Worm (Caenorhabditis elegans): ENCODE measurements around the gene F16B4.5.

The F16B4.5 gene

ce11 chrV:1574599-1574998 is 13.6 kb upstream of the F16B4.5 start:
- TF ChIP-seq tbx-7 (tag; optimal IDR thresholded peaks at IDR 0.05) (no peak), rnt-1 (tag; optimal IDR thresholded peaks at IDR 0.05) (no peak), F13H6.1 (tag; optimal IDR thresholded peaks at IDR 0.05) (no peak), ref-2 (tag; optimal IDR thresholded peaks at IDR 0.05) (no peak), ceh-34 (tag; optimal IDR thresholded peaks at IDR 0.05) (no peak), nhr-11 (tag; optimal IDR thresholded peaks at IDR 0.05) (no peak), ama-1 (optimal IDR thresholded peaks at IDR 0.05) (no peak), syd-9 (tag; optimal IDR thresholded peaks at IDR 0.05) (no peak), unc-86 (tag; optimal IDR thresholded peaks at IDR 0.05) (no peak), ceh-48 (tag; optimal IDR thresholded peaks at IDR 0.05) (no peak), pag-3 (tag; optimal IDR thresholded peaks at IDR 0.05; ENCODE audit: borderline replicate concordance) (no peak), ahr-1 (tag; optimal IDR thresholded peaks at IDR 0.05) (no peak), hlh-6 (tag; optimal IDR thresholded peaks at IDR 0.05) (no peak)

ce11 chrV:1575493-1576084 is 12.6 kb upstream of the F16B4.5 start:
- TF ChIP-seq C08G9.2 (tag; optimal IDR thresholded peaks at IDR 0.05) (no peak), ceh-14 (tag; optimal IDR thresholded peaks at IDR 0.05) (no peak), madf-2 (tag; optimal IDR thresholded peaks at IDR 0.05) (no peak), hlh-15 (tag; optimal IDR thresholded peaks at IDR 0.05) (no peak), pqm-1 (tag; optimal IDR thresholded peaks at IDR 0.05) (no peak), ztf-16 (tag; optimal IDR thresholded peaks at IDR 0.05) (no peak), sox-4 (tag; optimal IDR thresholded peaks at IDR 0.05) (no peak), ceh-24 (tag; optimal IDR thresholded peaks at IDR 0.05) (no peak), eyg-1 (tag; optimal IDR thresholded peaks at IDR 0.05) (no peak), ceh-30 (tag; optimal IDR thresholded peaks at IDR 0.05) (no peak), pag-3 (tag; optimal IDR thresholded peaks at IDR 0.05; ENCODE audit: borderline replicate concordance) (no peak), rnt-1 (tag; optimal IDR thresholded peaks at IDR 0.05) (peak; percentile 16), ceh-31 (tag; optimal IDR thresholded peaks at IDR 0.05) (peak; percentile 6), unc-42 (tag; optimal IDR thresholded peaks at IDR 0.05) (no peak), mec-3 (tag; optimal IDR thresholded peaks at IDR 0.05; ENCODE audit: borderline replicate concordance) (no peak), ttx-3 (tag; optimal IDR thresholded peaks at IDR 0.05) (no peak), npax-4 (tag; optimal IDR thresholded peaks at IDR 0.05) (no peak), unc-3 (GFP tag; conservative IDR thresholded peaks at IDR 0.05) (no peak), unc-3 (tag; optimal IDR thresholded peaks at IDR 0.05) (no peak), F13H6.1 (tag; optimal IDR thresholded peaks at IDR 0.05) (no peak), ceh-6 (GFP tag; optimal IDR thresholded peaks at IDR 0.05) (no peak), dve-1 (tag; optimal IDR thresholded peaks at IDR 0.05) (no peak), ref-2 (tag; optimal IDR thresholded peaks at IDR 0.05) (peak; percentile 21), pat-9 (tag; optimal IDR thresholded peaks at IDR 0.05) (no peak), syd-9 (tag; optimal IDR thresholded peaks at IDR 0.05) (no peak), hlh-30 (tag; optimal IDR thresholded peaks at IDR 0.05; ENCODE audit: insufficient read depth) (peak; percentile 14), ceh-45 (GFP tag; IDR thresholded peaks at IDR 0.05) (no peak), tbx-2 (tag; optimal IDR thresholded peaks at IDR 0.05) (no peak), hlh-8 (tag; optimal IDR thresholded peaks at IDR 0.05) (no peak), ceh-19 (GFP tag; optimal IDR thresholded peaks at IDR 0.05) (no peak), pax-1 (tag; optimal IDR thresholded peaks at IDR 0.05) (no peak), ceh-18 (tag; optimal IDR thresholded peaks at IDR 0.05) (no peak), ceh-22 (tag; optimal IDR thresholded peaks at IDR 0.05) (no peak), fax-1 (tag; optimal IDR thresholded peaks at IDR 0.05) (no peak), Y22D7AL.16 (tag; optimal IDR thresholded peaks at IDR 0.05) (no peak), ceh-34 (tag; optimal IDR thresholded peaks at IDR 0.05) (no peak), K09A11.1 (tag; optimal IDR thresholded peaks at IDR 0.05; ENCODE audit: insufficient read depth) (no peak), zip-5 (tag; optimal IDR thresholded peaks at IDR 0.05) (no peak), unc-55 (GFP tag; optimal IDR thresholded peaks at IDR 0.05) (peak; percentile 92), ceh-48 (tag; optimal IDR thresholded peaks at IDR 0.05) (no peak), sox-2 (GFP tag; IDR thresholded peaks at IDR 0.05) (no peak), lin-11 (tag; optimal IDR thresholded peaks at IDR 0.05) (no peak), hlh-13 (GFP tag; optimal IDR thresholded peaks at IDR 0.05) (no peak), hlh-6 (tag; optimal IDR thresholded peaks at IDR 0.05) (no peak), nhr-11 (tag; optimal IDR thresholded peaks at IDR 0.05) (no peak), unc-86 (tag; optimal IDR thresholded peaks at IDR 0.05) (no peak), fkh-10 (GFP tag; optimal IDR thresholded peaks at IDR 0.05) (no peak), tbx-7 (tag; optimal IDR thresholded peaks at IDR 0.05) (no peak)

Measured in whole organism, late embryonic.